Worm (Caenorhabditis elegans): Measurements from ENCODE around the gene pgap-3.

Gene pgap-3

DNA sequence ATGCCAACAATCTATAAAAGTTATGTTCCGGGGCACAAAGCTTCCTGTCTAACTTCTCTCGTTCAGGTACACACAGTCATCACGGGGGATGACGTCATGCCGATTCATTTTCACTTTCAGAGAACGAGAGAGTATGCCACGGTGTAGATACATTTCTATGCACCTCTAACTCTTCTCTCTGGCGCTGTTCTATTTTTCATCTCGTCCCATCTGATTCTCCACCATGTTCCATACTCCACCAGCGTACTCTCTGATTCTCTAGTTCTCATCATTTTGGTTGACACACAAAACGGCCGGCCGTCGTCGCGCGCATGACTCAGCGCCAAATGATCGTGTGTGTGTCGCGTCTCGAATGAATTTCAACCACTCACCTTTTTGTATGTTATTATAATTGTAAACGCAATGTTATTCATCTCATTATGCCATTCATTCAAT is 47.3 kb downstream of the pgap-3 start (continued):
- TF ChIP-seq B0261.1 (tag; optimal IDR thresholded peaks at IDR 0.05), result no peak
- TF ChIP-seq zfh-2 (GFP tag; conservative IDR thresholded peaks at IDR 0.05), result peak; percentile 90
- no peak for TF ChIP-seq F52B5.7 (tag; optimal IDR thresholded peaks at IDR 0.05)
- TF ChIP-seq lsy-27 (tag; optimal IDR thresholded peaks at IDR 0.05; ENCODE audit: borderline replicate concordance, insufficient read depth), result no peak
- peak; percentile 13 for TF ChIP-seq B0035.1 (tag; optimal IDR thresholded peaks at IDR 0.05)
- TF ChIP-seq nfya-1 (tag; optimal IDR thresholded peaks at IDR 0.05; ENCODE audit: borderline replicate concordance, insufficient read depth), result no peak
- no peak for TF ChIP-seq him-1 (tag; optimal IDR thresholded peaks at IDR 0.05)
- peak; percentile 90 for TF ChIP-seq K11D2.4 (GFP tag; IDR thresholded peaks at IDR 0.05)
- peak; percentile 75 for TF ChIP-seq mcd-1 (GFP tag; IDR thresholded peaks at IDR 0.05)
- peak in 1 of 3 experiments; percentile 59 for TF ChIP-seq lin-35 (GFP tag; optimal IDR thresholded peaks at IDR 0.05)
- peak; percentile 40; the same call in 1 of the 2 replicates for TF ChIP-seq Y67H2A.10 (GFP tag; conservative IDR thresholded peaks at IDR 0.05)
- peak; percentile 77 for TF ChIP-seq repo-1 (tag; optimal IDR thresholded peaks at IDR 0.05)
- no peak for TF ChIP-seq mes-4 (tag; optimal IDR thresholded peaks at IDR 0.05)
- TF ChIP-seq chd-7 (tag; optimal IDR thresholded peaks at IDR 0.05), result peak; percentile 96
- peak; percentile 57; the same call in 1 of the 2 replicates for TF ChIP-seq hsf-1 (GFP tag; IDR thresholded peaks at IDR 0.05)
- TF ChIP-seq rec-8 (tag; optimal IDR thresholded peaks at IDR 0.05), result no peak
- peak; percentile 83 for TF ChIP-seq ztf-22 (GFP tag; optimal IDR thresholded peaks at IDR 0.05)
- TF ChIP-seq efl-1 (GFP tag; optimal IDR thresholded peaks at IDR 0.05), result no peak
- no peak for TF ChIP-seq ceh-58 (GFP tag; IDR thresholded peaks at IDR 0.05)
- no peak for TF ChIP-seq nhr-179 (tag; optimal IDR thresholded peaks at IDR 0.05)
- no peak for TF ChIP-seq rpc-1 (optimal IDR thresholded peaks at IDR 0.05)
- TF ChIP-seq rpc-1 (tag; optimal IDR thresholded peaks at IDR 0.05), result no peak
- TF ChIP-seq Y53F4B.3 (GFP tag; IDR thresholded peaks at IDR 0.05), result no peak
- TF ChIP-seq hlh-12 (tag; optimal IDR thresholded peaks at IDR 0.05), result no peak
- TF ChIP-seq bed-1 (GFP tag; IDR thresholded peaks at IDR 0.05), result no peak
- peak; percentile 80 for TF ChIP-seq ceh-27 (GFP tag; optimal IDR thresholded peaks at IDR 0.05)
- no peak for TF ChIP-seq F57C9.4 (tag; optimal IDR thresholded peaks at IDR 0.05)
- TF ChIP-seq F55B11.4 (tag; optimal IDR thresholded peaks at IDR 0.05; ENCODE audit: borderline replicate concordance, insufficient read depth), result no peak
- no peak for TF ChIP-seq fkh-3 (tag; optimal IDR thresholded peaks at IDR 0.05)
- no peak for TF ChIP-seq hlh-26 (GFP tag; conservative IDR thresholded peaks at IDR 0.05)
- TF ChIP-seq ztf-26 (tag; optimal IDR thresholded peaks at IDR 0.05), result peak; percentile 92
- TF ChIP-seq attf-5 (GFP tag; optimal IDR thresholded peaks at IDR 0.05), result peak; percentile 93
- TF ChIP-seq lsl-1 (GFP tag; optimal IDR thresholded peaks at IDR 0.05), result no peak
- no peak for TF ChIP-seq unc-130 (GFP tag; optimal IDR thresholded peaks at IDR 0.05)
- TF ChIP-seq pbrm-1 (GFP tag; IDR thresholded peaks at IDR 0.05), result peak; percentile 86
- TF ChIP-seq ceh-91 (GFP tag; IDR thresholded peaks at IDR 0.05), result no peak
- TF ChIP-seq snpc-4 (GFP tag; optimal IDR thresholded peaks at IDR 0.05), result peak; percentile 46
- peak in 3 of 4 experiments; percentile 50 to 69 (median 69) for TF ChIP-seq snpc-4 (tag; optimal IDR thresholded peaks at IDR 0.05)
- peak; percentile 27 for TF ChIP-seq ztf-3 (GFP tag; optimal IDR thresholded peaks at IDR 0.05)
- peak; percentile 25 for TF ChIP-seq unc-62 (GFP tag; optimal IDR thresholded peaks at IDR 0.05)
- no peak for TF ChIP-seq C17E4.6 (GFP tag; IDR thresholded peaks at IDR 0.05)
- TF ChIP-seq sptf-2 (GFP tag; optimal IDR thresholded peaks at IDR 0.05), result no peak
- TF ChIP-seq cebp-2 (GFP tag; IDR thresholded peaks at IDR 0.05), result 0 out of 2 replicates have a peak, but pooled peaks have one; percentile 73
- TF ChIP-seq nhr-90 (tag; optimal IDR thresholded peaks at IDR 0.05), result peak; percentile 75
- TF ChIP-seq Y53G8AR.9 (GFP tag; conservative IDR thresholded peaks at IDR 0.05), result peak; percentile 74; the same call in 1 of the 2 replicates
- TF ChIP-seq mel-28 (tag; optimal IDR thresholded peaks at IDR 0.05; ENCODE audit: borderline replicate concordance), result no peak
- peak; percentile 72 for TF ChIP-seq F22D6.2 (tag; optimal IDR thresholded peaks at IDR 0.05)
- no peak for TF ChIP-seq B0019.2 (GFP tag; conservative IDR thresholded peaks at IDR 0.05)
- no peak for TF ChIP-seq aptf-3 (GFP tag; IDR thresholded peaks at IDR 0.05)

All from whole organism, young adult.